Fruit fly (Drosophila melanogaster) whole organism, embryonic: ENCODE data around the gene CG15891.

ENCODE experiments used
- B-H1 ChIP-seq: fragments of 200-800 bp; sonication (Bioruptor generic); IDR thresholded peaks from 3 replicates; pipeline ENCODE4 v1.3.6; 2022; ENCODE audit warnings: missing biosample characterization, missing genetic modification characterization
- C15 ChIP-seq: fragments of 200-800 bp; sonication (Bioruptor generic); IDR thresholded peaks from 3 replicates; pipeline ENCODE4 v1.3.6; 2022; ENCODE audit warnings: missing biosample characterization, missing genetic modification characterization
- CG10147 ChIP-seq: fragments of 200-800 bp; sonication (Bioruptor generic); optimal IDR thresholded peaks from 2 replicates; lab custom pipeline; 2019; ENCODE audit warnings: missing biosample characterization, mild to moderate bottlenecking, missing genetic modification characterization, moderate library complexity
- CG12299 ChIP-seq: fragments of 200-800 bp; sonication (Bioruptor generic); optimal IDR thresholded peaks from 2 replicates; lab custom pipeline; 2018; ENCODE audit warnings: missing biosample characterization, mild to moderate bottlenecking, missing genetic modification characterization
- CG15011 ChIP-seq: fragments of 200-800 bp; sonication (Bioruptor generic); optimal IDR thresholded peaks from 3 replicates; lab custom pipeline; 2018; ENCODE audit warnings: missing biosample characterization, mild to moderate bottlenecking, missing genetic modification characterization
- CG15073 ChIP-seq: fragments of 200-800 bp; sonication (Bioruptor generic); optimal IDR thresholded peaks from 2 replicates; lab custom pipeline; 2016; ENCODE audit warnings: missing biosample characterization, missing genetic modification characterization
- CG2116 ChIP-seq: fragments of 200-800 bp; sonication (Bioruptor generic); optimal IDR thresholded peaks from 3 replicates; lab custom pipeline; 2018; ENCODE audit warnings: missing biosample characterization, mild to moderate bottlenecking, missing genetic modification characterization
- CG2712 ChIP-seq: fragments of 200-800 bp; optimal IDR thresholded peaks from 3 replicates; lab custom pipeline; 2019; ENCODE audit warnings: missing biosample characterization, mild to moderate bottlenecking, missing genetic modification characterization, moderate library complexity
- CG32772 ChIP-seq: fragments of 200-800 bp; sonication (Bioruptor generic); IDR thresholded peaks from 2 replicates; pipeline ENCODE4 v1.3.6; 2022; ENCODE audit warnings: missing biosample characterization, missing genetic modification characterization
- CG3726 ChIP-seq: fragments of 200-800 bp; sonication (Bioruptor generic); IDR thresholded peaks from 3 replicates; pipeline ENCODE4, ENCODE4 v1.3.6; 2022; ENCODE audit warnings: missing biosample characterization, missing genetic modification characterization
- CG4282 ChIP-seq: fragments of 200-800 bp; sonication (Bioruptor generic); optimal IDR thresholded peaks from 2 replicates; lab custom pipeline; 2016; ENCODE audit warnings: missing biosample characterization, missing genetic modification characterization
- CG4404 ChIP-seq: fragments of 200-800 bp; sonication (Bioruptor generic); IDR thresholded peaks from 2 replicates; pipeline ENCODE4 v1.3.6; 2022; ENCODE audit warnings: missing biosample characterization, missing genetic modification characterization
- CG4617 ChIP-seq: fragments of 200-800 bp; sonication (Bioruptor generic); optimal IDR thresholded peaks from 3 replicates; lab custom pipeline; 2016; ENCODE audit warnings: missing biosample characterization, missing genetic modification characterization, borderline replicate concordance
- CG6813 ChIP-seq: fragments of 200-800 bp; sonication (Bioruptor generic); optimal IDR thresholded peaks from 2 replicates; lab custom pipeline; 2017; ENCODE audit warnings: missing biosample characterization, missing genetic modification characterization, mild to moderate bottlenecking, moderate library complexity, missing genetic modification reagents
- CG7372 ChIP-seq: fragments of 200-800 bp; sonication (Bioruptor generic); IDR thresholded peaks from 2 replicates; pipeline ENCODE4 v1.3.6; 2022; ENCODE audit warnings: missing biosample characterization, missing genetic modification characterization
- CG8765 ChIP-seq: fragments of 200-800 bp; sonication (Bioruptor generic); IDR thresholded peaks from 2 replicates; pipeline ENCODE4 v1.3.6; 2022; ENCODE audit warnings: missing biosample characterization, missing genetic modification characterization
- Camta ChIP-seq: fragments of 200-800 bp; sonication (Bioruptor generic); optimal IDR thresholded peaks from 2 replicates; lab custom pipeline; 2016; ENCODE audit warnings: missing biosample characterization, missing genetic modification characterization
- Deaf1 ChIP-seq: fragments of 200-800 bp; optimal IDR thresholded peaks from 3 replicates; lab custom pipeline; 2019; ENCODE audit warnings: missing biosample characterization, mild to moderate bottlenecking, missing genetic modification characterization, moderate library complexity
- Dip2 ChIP-seq: fragments of 200-800 bp; sonication (Bioruptor generic); IDR thresholded peaks from 2 replicates; pipeline ENCODE4 v1.3.6; 2022; ENCODE audit warnings: missing biosample characterization, missing genetic modification characterization
- Dref ChIP-seq: fragments of 200-800 bp; sonication (Bioruptor generic); IDR thresholded peaks from 2 replicates; pipeline ENCODE4 v1.3.6; 2022; ENCODE audit warnings: missing biosample characterization, missing genetic modification characterization
- E2f1 ChIP-seq: fragments of 200-800 bp; sonication (Bioruptor generic); IDR thresholded peaks from 2 replicates; pipeline ENCODE4 v1.3.6; 2022; ENCODE audit warnings: missing biosample characterization, missing genetic modification characterization
- GATAe ChIP-seq: fragments of 200-800 bp; sonication (Bioruptor generic); conservative IDR thresholded peaks from 2 replicates; pipeline ENCODE4 v1.3.6; 2022; ENCODE audit warnings: missing biosample characterization, missing genetic modification characterization
- HHEX ChIP-seq: fragments of 200-800 bp; sonication (Bioruptor generic); optimal IDR thresholded peaks from 3 replicates; lab custom pipeline; 2017; ENCODE audit warnings: missing biosample characterization, mild to moderate bottlenecking, missing genetic modification characterization, missing genetic modification reagents
- HLH3B ChIP-seq: fragments of 200-800 bp; sonication (Bioruptor generic); IDR thresholded peaks from 2 replicates; pipeline ENCODE4 v1.3.6; 2022; ENCODE audit warnings: missing biosample characterization, missing genetic modification characterization
- Hr78 ChIP-seq, 2 experiments: fragments of 200-800 bp in 1 of 2; fragments of >200 bp in 1 of 2; sonication (Bioruptor generic) in 1 of 2; optimal IDR thresholded peaks; 2 replicates each; lab custom pipeline; 2017 to 2019; ENCODE audit warnings: missing biosample characterization in 2 of 2, missing genetic modification characterization in 2 of 2, mild to moderate bottlenecking in 1 of 2, moderate library complexity in 1 of 2
- Hsf ChIP-seq: fragments of 200-800 bp; sonication (Bioruptor generic); optimal IDR thresholded peaks from 3 replicates; lab custom pipeline; 2016; ENCODE audit warnings: missing biosample characterization, missing genetic modification characterization
- Jarid2 ChIP-seq: fragments of 200-800 bp; sonication (Bioruptor generic); optimal IDR thresholded peaks from 3 replicates; lab custom pipeline; 2017; ENCODE audit warnings: mild to moderate bottlenecking, missing biosample characterization, missing genetic modification reagents, missing genetic modification characterization
- Lim3 ChIP-seq: fragments of 200-800 bp; sonication (Bioruptor generic); IDR thresholded peaks from 2 replicates; pipeline ENCODE4 v1.3.6; 2022; ENCODE audit warnings: missing biosample characterization, missing genetic modification characterization
- Sox100B ChIP-seq: fragments of 200-800 bp; sonication (Bioruptor generic); optimal IDR thresholded peaks from 3 replicates; lab custom pipeline; 2018; ENCODE audit warnings: missing biosample characterization, mild to moderate bottlenecking, missing genetic modification characterization
- ap ChIP-seq: fragments of 200-800 bp; sonication (Bioruptor generic); IDR thresholded peaks from 2 replicates; pipeline ENCODE4 v1.3.6; 2022; ENCODE audit warnings: missing biosample characterization, missing genetic modification characterization
- bigmax ChIP-seq: fragments of 200-800 bp; sonication (Bioruptor generic); optimal IDR thresholded peaks from 2 replicates; lab custom pipeline; 2018; ENCODE audit warnings: missing biosample characterization, mild to moderate bottlenecking, missing genetic modification characterization
- btn ChIP-seq: fragments of 200-800 bp; sonication (Bioruptor generic); optimal IDR thresholded peaks from 2 replicates; lab custom pipeline; 2016; ENCODE audit warnings: missing biosample characterization, missing genetic modification characterization
- cas ChIP-seq: fragments of 200-800 bp; sonication (Bioruptor generic); IDR thresholded peaks from 2 replicates; pipeline ENCODE4 v1.3.6; 2022; ENCODE audit warnings: missing biosample characterization, missing genetic modification characterization
- cg ChIP-seq: fragments of 200-800 bp; sonication (Bioruptor generic); optimal IDR thresholded peaks from 3 replicates; lab custom pipeline; 2019; ENCODE audit warnings: missing biosample characterization, mild to moderate bottlenecking, missing genetic modification characterization, moderate library complexity
- chif ChIP-seq, 2 experiments: fragments of 200-800 bp; sonication (Bioruptor generic); optimal IDR thresholded peaks; 3 replicates each; lab custom pipeline; 2016; ENCODE audit warnings: missing biosample characterization in 2 of 2, missing genetic modification characterization in 2 of 2
- disco-r ChIP-seq: fragments of 200-800 bp; sonication (Bioruptor generic); optimal IDR thresholded peaks from 2 replicates; lab custom pipeline; 2016; ENCODE audit warnings: missing biosample characterization, missing genetic modification characterization
- dm ChIP-seq: fragments of 200-800 bp; sonication (Bioruptor generic); optimal IDR thresholded peaks from 3 replicates; lab custom pipeline; 2016; ENCODE audit warnings: missing biosample characterization, missing genetic modification characterization
- ewg ChIP-seq: fragments of 200-800 bp; sonication (Bioruptor generic); optimal IDR thresholded peaks from 3 replicates; lab custom pipeline; 2017; ENCODE audit warnings: mild to moderate bottlenecking, missing biosample characterization, missing genetic modification reagents, missing genetic modification characterization
- fd96Cb ChIP-seq: fragments of 200-800 bp; sonication (Bioruptor generic); optimal IDR thresholded peaks from 2 replicates; lab custom pipeline; 2018; ENCODE audit warnings: missing biosample characterization, mild to moderate bottlenecking, missing genetic modification characterization, moderate library complexity
- gce ChIP-seq: fragments of 200-800 bp; sonication (Bioruptor generic); IDR thresholded peaks from 3 replicates; pipeline ENCODE4 v1.3.6; 2022; ENCODE audit warnings: missing biosample characterization, missing genetic modification characterization
- gcm2 ChIP-seq: fragments of 200-800 bp; sonication (Bioruptor generic); optimal IDR thresholded peaks from 2 replicates; lab custom pipeline; 2016; ENCODE audit warnings: missing biosample characterization, missing genetic modification characterization
- hbn ChIP-seq: fragments of 200-800 bp; sonication (Bioruptor generic); IDR thresholded peaks from 2 replicates; pipeline ENCODE4 v1.3.6; 2022; ENCODE audit warnings: missing biosample characterization, missing genetic modification characterization; ENCODE audit not compliant: partially characterized antibody
- ken ChIP-seq: fragments of 200-800 bp; sonication (Bioruptor generic); IDR thresholded peaks from 3 replicates; pipeline ENCODE4 v1.3.6; 2022; ENCODE audit warnings: missing biosample characterization, missing genetic modification characterization
- lov ChIP-seq, 2 experiments: fragments of 200-800 bp in 1 of 2; fragments of >200 bp in 1 of 2; sonication (Bioruptor generic) in 1 of 2; IDR thresholded peaks in 1 of 2; optimal IDR thresholded peaks in 1 of 2; 2 replicates in 1 of 2; 3 replicates in 1 of 2; pipeline versions ENCODE4 v1.3.6 to Lab custom; 2017 to 2022; ENCODE audit warnings: missing biosample characterization in 1 of 2, missing genetic modification characterization in 1 of 2
- pb ChIP-seq: fragments of 200-800 bp; sonication (Bioruptor generic); optimal IDR thresholded peaks from 3 replicates; lab custom pipeline; 2016; ENCODE audit warnings: missing biosample characterization, missing genetic modification characterization
- pfk ChIP-seq: fragments of 200-800 bp; sonication (Bioruptor generic); optimal IDR thresholded peaks from 2 replicates; lab custom pipeline; 2018; ENCODE audit warnings: missing biosample characterization, mild to moderate bottlenecking, missing genetic modification characterization, moderate library complexity
- shn ChIP-seq: fragments of 200-800 bp; sonication (Bioruptor generic); optimal IDR thresholded peaks from 3 replicates; lab custom pipeline; 2016; ENCODE audit warnings: missing biosample characterization, missing genetic modification characterization
- sob ChIP-seq: fragments of 200-800 bp; sonication (Bioruptor generic); IDR thresholded peaks from 2 replicates; pipeline ENCODE4 v1.3.6; 2022; ENCODE audit warnings: missing biosample characterization, missing genetic modification characterization
- wek ChIP-seq: fragments of 200-800 bp; sonication (Bioruptor generic); optimal IDR thresholded peaks from 3 replicates; lab custom pipeline; 2018; ENCODE audit warnings: missing biosample characterization, mild to moderate bottlenecking, missing genetic modification characterization, moderate library complexity

Gene CG15891

DNA sequence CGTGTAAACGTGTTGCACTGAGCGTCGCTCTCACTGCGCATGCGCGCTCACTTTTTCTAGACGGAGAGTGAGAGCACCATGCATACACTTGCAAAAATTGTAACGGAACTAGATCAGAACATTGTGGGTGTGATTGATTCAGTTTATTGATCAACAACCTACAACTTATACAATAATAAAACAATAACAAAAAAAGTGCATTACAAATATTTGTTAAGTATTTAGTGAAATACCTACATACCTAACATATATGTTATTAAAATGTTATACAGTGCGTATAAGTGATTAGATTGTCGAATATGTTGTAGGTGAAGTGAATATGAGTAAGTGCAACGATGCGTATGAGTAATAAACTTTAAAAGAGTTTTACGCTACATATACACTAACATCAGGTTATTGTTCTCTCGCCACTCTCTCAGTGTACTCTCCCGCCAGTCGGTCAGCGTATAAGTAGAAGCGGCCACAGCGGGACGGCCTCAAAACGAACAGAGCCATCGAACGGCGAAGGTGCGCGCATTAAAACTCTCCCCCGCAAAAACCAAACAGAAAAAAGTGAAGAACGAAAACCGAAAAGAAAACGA, 35.3 kb upstream of the CG15891 start, which contains the start of gene CG42240 (continued):
- TF ChIP-seq Hr78 (GFP tag; optimal IDR thresholded peaks at IDR 0.05; lab: Kevin White, UChicago) (peak in 1 of 2 experiments; percentile 88), CG2712 (tag; lab: Kevin White, UChicago) (peak; percentile 95), pb (GFP tag; lab: Kevin White, UChicago) (peak; percentile 59), Jarid2 (GFP tag; lab: Kevin White, UChicago) (peak; percentile 76), CG4404 (peak; percentile 61), CG10147 (GFP tag; lab: Kevin White, UChicago) (peak; percentile 92), dm (GFP tag; lab: Kevin White, UChicago) (peak; percentile 50), Dip2 (GFP tag; lab: Robert Waterston, UW) (no peak), ewg (GFP tag; lab: Kevin White, UChicago) (peak; percentile 92), btn (peak; percentile 51), cg (GFP tag; lab: Kevin White, UChicago) (peak; percentile 22), CG12299 (peak; percentile 81), cas (GFP tag; lab: Robert Waterston, UW) (no peak), HLH3B (GFP tag; lab: Robert Waterston, UW) (peak; percentile 83), bigmax (GFP tag; lab: Kevin White, UChicago) (no peak), CG15073 (GFP tag; lab: Kevin White, UChicago) (peak; percentile 31), Hsf (GFP tag; lab: Kevin White, UChicago) (peak; percentile 87), GATAe (peak; percentile 40; the same call in 1 of the 2 replicates), ken (GFP tag; lab: Robert Waterston, UW) (0 out of 3 replicates have a peak, but pooled peaks have one; percentile 48), gce (0 out of 3 replicates have a peak, but pooled peaks have one; percentile 10), CG8765 (GFP tag; lab: Robert Waterston, UW) (no peak), CG6813 (GFP tag; lab: Kevin White, UChicago) (peak; percentile 84), CG3726 (no peak), hbn (GFP tag; lab: Robert Waterston, UW) (no peak), B-H1 (GFP tag; lab: Robert Waterston, UW) (peak; percentile 62), gcm2 (peak; percentile 45), E2f1 (GFP tag; lab: Robert Waterston, UW) (peak; percentile 76), wek (GFP tag; lab: Kevin White, UChicago) (peak; percentile 68), HHEX (peak; percentile 91), lov (optimal IDR thresholded peaks at IDR 0.05; lab: Kevin White, UChicago) (no peak), lov (GFP tag; IDR thresholded peaks at IDR 0.05; lab: Robert Waterston, UW) (no peak), CG2116 (GFP tag; lab: Kevin White, UChicago) (peak; percentile 73), Sox100B (GFP tag; lab: Kevin White, UChicago) (peak; percentile 97), sob (GFP tag; lab: Robert Waterston, UW) (peak; percentile 73), Deaf1 (tag; lab: Kevin White, UChicago) (peak; percentile 75), pfk (GFP tag; lab: Kevin White, UChicago) (no peak), CG7372 (GFP tag; lab: Robert Waterston, UW) (peak; percentile 81), ap (GFP tag; lab: Robert Waterston, UW) (peak; percentile 3; the same call in 1 of the 2 replicates), chif (GFP tag; optimal IDR thresholded peaks at IDR 0.05; lab: Kevin White, UChicago) (peak; percentile 80 to 87), CG15011 (GFP tag; lab: Kevin White, UChicago) (peak; percentile 88), Lim3 (GFP tag; lab: Robert Waterston, UW) (peak; percentile 46; the same call in 1 of the 2 replicates), Dref (GFP tag; lab: Robert Waterston, UW) (no peak), fd96Cb (tag; lab: Kevin White, UChicago) (peak; percentile 92), CG32772 (GFP tag; lab: Robert Waterston, UW) (peak; percentile 78), Camta (GFP tag; lab: Kevin White, UChicago) (peak; percentile 86), CG4282 (GFP tag; lab: Kevin White, UChicago) (no peak), disco-r (GFP tag; lab: Kevin White, UChicago) (peak; percentile 61), C15 (GFP tag; lab: Robert Waterston, UW) (0 out of 3 replicates have a peak, but pooled peaks have one; percentile 49), shn (GFP tag; lab: Kevin White, UChicago) (peak; percentile 48), CG4617 (GFP tag; lab: Kevin White, UChicago) (peak; percentile 50)
